Fruit fly (Drosophila melanogaster) whole organism, prepupa: ENCODE data around the gene CG10993.

Experiments
- esn ChIP-seq: fragments of 200-800 bp; sonication (Bioruptor generic); optimal IDR thresholded peaks from 2 replicates; lab custom pipeline; 2016; ENCODE audit warnings: missing biosample characterization, mild to moderate bottlenecking, missing genetic modification characterization, moderate library complexity
- net ChIP-seq: fragments of 200-800 bp; sonication (Bioruptor generic); optimal IDR thresholded peaks from 3 replicates; lab custom pipeline; 2016; ENCODE audit warnings: missing biosample characterization, missing genetic modification characterization

dm6 chrX:13740992-13741391 is 49.9 kb downstream of the CG10993 start:
- TF ChIP-seq net (GFP tag; lab: Kevin White, UChicago) (no peak), esn (GFP tag; lab: Kevin White, UChicago) (no peak)
